Worm (Caenorhabditis elegans) whole organism, mixed stage, embryonic: Measurements from ENCODE around the gene C08B6.3.

Experiments used
- bed-3 ChIP-seq: fragments of 200-800 bp; sonication (Bioruptor generic); optimal IDR thresholded peaks from 3 replicates; lab custom pipeline; 2018; ENCODE audit warnings: mild to moderate bottlenecking, missing genetic modification characterization, moderate library complexity, missing compliant biosample characterization
- lsy-2 ChIP-seq: fragments of 150-350 bp; optimal IDR thresholded peaks from 2 replicates; lab custom pipeline; 2014; ENCODE audit warnings: missing biosample characterization, missing genetic modification characterization
- mep-1 ChIP-seq: fragments of 150-350 bp; optimal IDR thresholded peaks from 2 replicates; lab custom pipeline; 2017; ENCODE audit warnings: missing biosample characterization, missing genetic modification reagents, missing genetic modification characterization, inconsistent platforms
- nhr-12 ChIP-seq: fragments of 150-350 bp; optimal IDR thresholded peaks from 2 replicates; lab custom pipeline; 2014; ENCODE audit warnings: missing biosample characterization, missing genetic modification characterization
- nhr-76 ChIP-seq: sonication (generic microtip); optimal IDR thresholded peaks from 2 replicates; lab custom pipeline; 2017; ENCODE audit warnings: missing biosample characterization, missing genetic modification characterization
- pha-4 ChIP-seq: fragments of 150-350 bp; optimal IDR thresholded peaks from 2 replicates; lab custom pipeline; 2018; ENCODE audit warnings: missing biosample characterization, missing genetic modification reagents, missing genetic modification characterization
- snpc-4 ChIP-seq: fragments of 150-350 bp; optimal IDR thresholded peaks from 2 replicates; lab custom pipeline; 2014; ENCODE audit warnings: missing biosample characterization, missing genetic modification characterization
- unc-62 ChIP-seq: fragments of 150-350 bp; optimal IDR thresholded peaks from 2 replicates; lab custom pipeline; 2014; ENCODE audit warnings: missing biosample characterization, missing genetic modification reagents, missing genetic modification characterization
- ztf-11 ChIP-seq: fragments of 150-350 bp; optimal IDR thresholded peaks from 2 replicates; lab custom pipeline; 2014; ENCODE audit warnings: missing biosample characterization, missing genetic modification characterization

DNA sequence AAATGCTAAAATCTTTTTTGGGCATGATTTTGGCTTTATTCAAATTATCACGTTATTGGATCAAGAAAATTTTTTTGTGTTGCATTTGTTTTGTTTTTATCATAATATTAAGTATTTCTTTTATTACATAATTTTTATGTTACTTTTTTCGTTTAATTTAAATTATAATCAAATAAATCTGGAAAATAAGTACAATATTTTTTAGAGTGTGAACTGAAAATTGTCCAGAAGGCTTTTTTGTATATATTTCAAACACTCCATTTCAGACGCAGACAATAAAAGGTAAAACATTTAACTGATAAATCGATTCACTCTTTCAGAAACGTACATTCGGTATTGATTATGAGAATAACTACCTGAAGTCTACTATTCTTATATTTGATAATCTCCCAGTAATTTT, 4.8 kb downstream of the C08B6.3 start, which contains the start of gene C08B6.11:
- TF ChIP-seq nhr-12 (tag; lab: Kevin White, UChicago) (no peak), lsy-2 (no peak), mep-1 (tag; lab: Kevin White, UChicago) (no peak), ztf-11 (tag; lab: Kevin White, UChicago) (no peak), unc-62 (GFP tag; lab: Kevin White, UChicago) (no peak), nhr-76 (no peak), snpc-4 (tag; lab: Kevin White, UChicago) (no peak), bed-3 (GFP tag; lab: Kevin White, UChicago) (no peak), pha-4 (tag; lab: Kevin White, UChicago) (no peak)
